Worm (Caenorhabditis elegans) whole organism, late embryonic: ENCODE measurements around the gene srxa-8.

Experiments
- ceh-2 ChIP-seq: sonication (generic microtip); optimal IDR thresholded peaks from 2 replicates; lab custom pipeline; 2016; ENCODE audit warnings: missing genotype, missing genetic modification characterization, missing compliant biosample characterization
- ceh-30 ChIP-seq: fragments of 150-350 bp; optimal IDR thresholded peaks from 2 replicates; lab custom pipeline; 2014; ENCODE audit warnings: missing biosample characterization, missing genetic modification characterization
- dve-1 ChIP-seq: sonication (generic microtip); optimal IDR thresholded peaks from 2 replicates; lab custom pipeline; 2017; ENCODE audit warnings: antibody characterized with exemption, mild to moderate bottlenecking, missing genetic modification characterization, missing compliant biosample characterization
- nfya-1 ChIP-seq: sonication (generic microtip); optimal IDR thresholded peaks from 2 replicates; lab custom pipeline; 2017; ENCODE audit warnings: missing genetic modification characterization, mild to moderate bottlenecking, missing compliant biosample characterization, antibody characterized with exemption, moderate library complexity
- nhr-11 ChIP-seq: fragments of 150-350 bp; optimal IDR thresholded peaks from 2 replicates; lab custom pipeline; 2014; ENCODE audit warnings: missing biosample characterization, missing genetic modification characterization
- nhr-232 ChIP-seq: sonication (generic microtip); optimal IDR thresholded peaks from 2 replicates; lab custom pipeline; 2016; ENCODE audit warnings: missing genetic modification characterization, missing compliant biosample characterization
- pha-2 ChIP-seq: sonication (generic microtip); optimal IDR thresholded peaks from 2 replicates; lab custom pipeline; 2017; ENCODE audit warnings: mild to moderate bottlenecking, missing genetic modification characterization, missing compliant biosample characterization
- pha-4 ChIP-seq: fragments of 150-350 bp; optimal IDR thresholded peaks from 2 replicates; lab custom pipeline; 2018; ENCODE audit warnings: missing biosample characterization, missing genetic modification reagents, missing genetic modification characterization
- pqm-1 ChIP-seq: sonication (generic microtip); optimal IDR thresholded peaks from 2 replicates; lab custom pipeline; 2016; ENCODE audit warnings: missing genetic modification characterization, missing compliant biosample characterization
- ref-2 ChIP-seq: sonication (generic microtip); optimal IDR thresholded peaks from 2 replicates; lab custom pipeline; 2016; ENCODE audit warnings: missing genetic modification characterization, missing compliant biosample characterization
- tbx-2 ChIP-seq: sonication (generic microtip); optimal IDR thresholded peaks from 2 replicates; lab custom pipeline; 2016; ENCODE audit warnings: missing genetic modification characterization, missing compliant biosample characterization
- unc-55 ChIP-seq: sonication (generic microtip); optimal IDR thresholded peaks from 2 replicates; lab custom pipeline; 2017; ENCODE audit warnings: missing biosample characterization, missing genetic modification reagents, missing genetic modification characterization

DNA sequence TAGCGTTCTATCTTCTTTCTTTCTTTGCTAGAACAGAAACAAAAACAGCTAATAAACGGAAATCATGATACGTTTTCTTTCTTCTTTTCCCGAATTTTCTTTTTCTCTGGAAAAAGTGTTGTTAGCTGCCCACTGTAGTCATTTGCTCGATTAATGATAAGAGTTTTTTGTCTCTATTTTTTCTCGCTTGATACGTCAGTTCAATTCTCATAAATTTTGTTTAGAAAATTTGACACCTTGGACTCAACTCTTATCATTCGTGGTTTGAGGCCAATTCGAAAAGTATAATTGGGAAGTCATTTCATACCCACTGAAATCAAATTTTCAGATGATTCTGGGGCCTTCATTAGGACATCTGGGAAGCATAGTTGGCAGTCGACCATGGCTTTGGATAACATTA, 33.2 kb upstream of the srxa-8 start:
- TF ChIP-seq nfya-1 (no peak), pha-2 (tag; lab: Kevin White, UChicago) (no peak), dve-1 (no peak), nhr-11 (tag; lab: Kevin White, UChicago) (no peak), nhr-232 (tag; lab: Kevin White, UChicago) (no peak), unc-55 (GFP tag; lab: Kevin White, UChicago) (no peak), ceh-30 (tag; lab: Kevin White, UChicago) (no peak), pqm-1 (tag; lab: Kevin White, UChicago) (no peak), ceh-2 (no peak), ref-2 (tag; lab: Kevin White, UChicago) (no peak), tbx-2 (tag; lab: Kevin White, UChicago) (no peak), pha-4 (tag; lab: Kevin White, UChicago) (no peak)
